Comparison of ENCODE assay signal across 4 fruit fly cellular contexts in the genomic region with DNA sequence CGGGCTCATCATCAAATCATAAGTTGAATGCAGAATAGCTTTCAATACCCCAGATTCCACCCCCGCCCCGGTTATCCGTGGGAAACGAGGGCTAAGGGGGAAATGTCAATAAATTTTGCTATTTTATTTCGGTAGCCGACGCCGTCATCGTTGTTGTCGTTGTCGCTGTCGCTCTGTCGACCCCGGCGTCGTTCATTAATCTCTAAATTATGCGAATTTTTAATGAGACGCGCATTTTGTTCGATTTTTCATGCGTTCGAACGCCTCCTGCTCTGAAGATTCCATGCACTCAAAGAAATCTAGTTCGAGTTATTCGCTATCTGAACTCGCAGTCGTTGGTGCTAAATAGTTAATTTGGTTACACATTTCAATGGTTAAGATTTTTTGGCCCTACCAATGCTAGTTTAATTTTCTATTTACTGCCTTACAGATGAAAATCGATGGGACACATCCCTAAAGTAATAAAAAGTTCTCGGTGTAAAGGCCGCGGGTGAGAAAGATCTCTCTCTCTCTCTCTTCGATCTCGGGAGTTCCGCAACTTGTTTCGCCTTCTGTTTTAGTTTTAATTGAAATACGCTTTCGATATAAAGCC.
TF ChIP-seq lines count a peak whose summit lies in the region.

No protein-coding gene starts in this region.

- no peak for TF ChIP-seq CTCF in whole organism, embryonic (GFP tag; optimal IDR thresholded peaks at IDR 0.05; lab: Kevin White, UChicago)

TF ChIP-seq in whole organism, embryonic, 481 proteins besides CTCF, POLR2A, EP300 and RAD21 (continues in another document):
- TF ChIP-seq CG4424 (GFP tag; optimal IDR thresholded peaks at IDR 0.05; lab: Kevin White, UChicago), result no peak
- no peak for TF ChIP-seq CG1602 (GFP tag; optimal IDR thresholded peaks at IDR 0.05; lab: Kevin White, UChicago)
- no peak for TF ChIP-seq CG9609 (GFP tag; optimal IDR thresholded peaks at IDR 0.05; lab: Kevin White, UChicago)
- TF ChIP-seq Med (GFP tag; lab: Kevin White, UChicago), result no peak
- TF ChIP-seq tgo (GFP tag; IDR thresholded peaks at IDR 0.05; lab: Robert Waterston, UW), result peak; percentile 38; the same call in 2 of the 3 replicates
- TF ChIP-seq h (optimal IDR thresholded peaks at IDR 0.05; lab: Kevin White, UChicago), result no peak
- TF ChIP-seq ash1 (GFP tag; optimal IDR thresholded peaks at IDR 0.05; lab: Kevin White, UChicago), result no peak
- no peak for TF ChIP-seq CG12659 (GFP tag; optimal IDR thresholded peaks at IDR 0.05; lab: Kevin White, UChicago)
- no peak for TF ChIP-seq bigmax (GFP tag; optimal IDR thresholded peaks at IDR 0.05; lab: Kevin White, UChicago)
- TF ChIP-seq CG3163 (GFP tag; optimal IDR thresholded peaks at IDR 0.05; lab: Kevin White, UChicago), result no peak
- TF ChIP-seq Rfx (GFP tag; IDR thresholded peaks at IDR 0.05; lab: Robert Waterston, UW), result peak; percentile 76
- no peak for TF ChIP-seq CG31365 (tag; optimal IDR thresholded peaks at IDR 0.05; lab: Kevin White, UChicago)
- TF ChIP-seq HLH3B (GFP tag; IDR thresholded peaks at IDR 0.05; lab: Robert Waterston, UW), result 0 out of 2 replicates have a peak, but pooled peaks have one; percentile 21
- TF ChIP-seq ro (GFP tag; IDR thresholded peaks at IDR 0.05; lab: Robert Waterston, UW), result no peak
- TF ChIP-seq grau (tag; optimal IDR thresholded peaks at IDR 0.05; lab: Kevin White, UChicago), result no peak
- peak; percentile 44 for TF ChIP-seq Ets65A (GFP tag; lab: Kevin White, UChicago)
- TF ChIP-seq CG11456 (GFP tag; IDR thresholded peaks at IDR 0.05; lab: Robert Waterston, UW), result peak; percentile 50; the same call in 1 of the 3 replicates
- TF ChIP-seq HLH4C (GFP tag; IDR thresholded peaks at IDR 0.05; lab: Robert Waterston, UW; ENCODE audit: partially characterized antibody), result no peak
- TF ChIP-seq kah (GFP tag; optimal IDR thresholded peaks at IDR 0.05; lab: Kevin White, UChicago), result no peak
- no peak for TF ChIP-seq CG2202 (tag; optimal IDR thresholded peaks at IDR 0.05; lab: Kevin White, UChicago)
- TF ChIP-seq Mes4 (GFP tag; optimal IDR thresholded peaks at IDR 0.05; lab: Kevin White, UChicago), result no peak
- TF ChIP-seq CG15073 (GFP tag; optimal IDR thresholded peaks at IDR 0.05; lab: Kevin White, UChicago), result no peak

TF ChIP-seq in whole organism, prepupa, 60 proteins besides CTCF, POLR2A, EP300 and RAD21 (continues in another document):
- TF ChIP-seq Lpt (GFP tag; optimal IDR thresholded peaks at IDR 0.05; lab: Kevin White, UChicago), result peak; percentile 41
- TF ChIP-seq CG31627 (GFP tag; optimal IDR thresholded peaks at IDR 0.05; lab: Kevin White, UChicago), result peak; percentile 78
- TF ChIP-seq salr (GFP tag; optimal IDR thresholded peaks at IDR 0.05; lab: Kevin White, UChicago), result peak; percentile 12 to 64
- peak; percentile 66 for TF ChIP-seq Ets21C (GFP tag; optimal IDR thresholded peaks at IDR 0.05; lab: Kevin White, UChicago)
- TF ChIP-seq CG11902 (GFP tag; optimal IDR thresholded peaks at IDR 0.05; lab: Kevin White, UChicago), result peak; percentile 68
- TF ChIP-seq achi (GFP tag; optimal IDR thresholded peaks at IDR 0.05; lab: Kevin White, UChicago), result peak; percentile 52
- TF ChIP-seq Hr38 (GFP tag; optimal IDR thresholded peaks at IDR 0.05; lab: Kevin White, UChicago), result no peak
- TF ChIP-seq fd59A (GFP tag; optimal IDR thresholded peaks at IDR 0.05; lab: Kevin White, UChicago), result peak; percentile 85
- peak; percentile 56 for TF ChIP-seq CG9139 (GFP tag; optimal IDR thresholded peaks at IDR 0.05; lab: Kevin White, UChicago)
- peak; percentile 67 for TF ChIP-seq topi (GFP tag; optimal IDR thresholded peaks at IDR 0.05; lab: Kevin White, UChicago)
- TF ChIP-seq CG6854 (GFP tag; optimal IDR thresholded peaks at IDR 0.05; lab: Kevin White, UChicago), result no peak
- TF ChIP-seq net (GFP tag; optimal IDR thresholded peaks at IDR 0.05; lab: Kevin White, UChicago), result peak; percentile 66
- peak; percentile 72 for TF ChIP-seq Eip75B (GFP tag; optimal IDR thresholded peaks at IDR 0.05; lab: Kevin White, UChicago)
- peak; percentile 65 for TF ChIP-seq CG1621 (tag; optimal IDR thresholded peaks at IDR 0.05; lab: Kevin White, UChicago)
- no peak for TF ChIP-seq CG11294 (GFP tag; IDR thresholded peaks at IDR 0.05; lab: Robert Waterston, UW)
- TF ChIP-seq lz (GFP tag; optimal IDR thresholded peaks at IDR 0.05; lab: Kevin White, UChicago), result peak; percentile 55
- TF ChIP-seq CG3919 (GFP tag; optimal IDR thresholded peaks at IDR 0.05; lab: Kevin White, UChicago), result peak; percentile 71
- peak; percentile 70 for TF ChIP-seq CG6792 (GFP tag; optimal IDR thresholded peaks at IDR 0.05; lab: Kevin White, UChicago)
- peak; percentile 75 for TF ChIP-seq Hr39 (GFP tag; optimal IDR thresholded peaks at IDR 0.05; lab: Kevin White, UChicago)
- TF ChIP-seq Gug (GFP tag; IDR thresholded peaks at IDR 0.05; lab: Robert Waterston, UW), result no peak
- TF ChIP-seq Sox15 (GFP tag; optimal IDR thresholded peaks at IDR 0.05; lab: Kevin White, UChicago), result peak; percentile 43
- peak; percentile 38 for TF ChIP-seq CG16779 (tag; optimal IDR thresholded peaks at IDR 0.05; lab: Kevin White, UChicago)

TF ChIP-seq in whole organism, pupa, 21 proteins besides CTCF, POLR2A, EP300 and RAD21:
- TF ChIP-seq Snoo (tag; optimal IDR thresholded peaks at IDR 0.05; lab: Kevin White, UChicago) (peak; percentile 51), D1 (tag; optimal IDR thresholded peaks at IDR 0.05; lab: Kevin White, UChicago) (no peak), CG8301 (tag; optimal IDR thresholded peaks at IDR 0.05; lab: Kevin White, UChicago) (peak; percentile 56), CG14655 (GFP tag; optimal IDR thresholded peaks at IDR 0.05; lab: Kevin White, UChicago) (peak; percentile 59), CG34367 (tag; optimal IDR thresholded peaks at IDR 0.05; lab: Kevin White, UChicago) (peak; percentile 77), gl (tag; optimal IDR thresholded peaks at IDR 0.05; lab: Kevin White, UChicago) (peak; percentile 62), EcR (GFP tag; optimal IDR thresholded peaks at IDR 0.05; lab: Kevin White, UChicago) (peak; percentile 72), CG15710 (tag; optimal IDR thresholded peaks at IDR 0.05; lab: Kevin White, UChicago) (peak; percentile 88), CG13204 (GFP tag; optimal IDR thresholded peaks at IDR 0.05; lab: Kevin White, UChicago) (peak; percentile 49), CG12605 (GFP tag; IDR thresholded peaks at IDR 0.05; lab: Robert Waterston, UW) (peak; percentile 11; the same call in 1 of the 2 replicates), fd96Ca (GFP tag; IDR thresholded peaks at IDR 0.05; lab: Robert Waterston, UW) (peak; percentile 64; the same call in 2 of the 3 replicates), CG32121 (GFP tag; IDR thresholded peaks at IDR 0.05; lab: Robert Waterston, UW) (no peak), CG8159 (tag; optimal IDR thresholded peaks at IDR 0.05; lab: Kevin White, UChicago) (peak; percentile 86), Ets98B (GFP tag; IDR thresholded peaks at IDR 0.05; lab: Robert Waterston, UW) (no peak; the same call in 1 of the 2 replicates), CG4496 (GFP tag; IDR thresholded peaks at IDR 0.05; lab: Robert Waterston, UW) (peak; percentile 46; the same call in 1 of the 3 replicates), Pif1A (GFP tag; optimal IDR thresholded peaks at IDR 0.05; lab: Kevin White, UChicago) (peak; percentile 66), rn (GFP tag; IDR thresholded peaks at IDR 0.05; lab: Robert Waterston, UW) (no peak), CG17806 (tag; optimal IDR thresholded peaks at IDR 0.05; lab: Kevin White, UChicago) (peak; percentile 75), CG9948 (tag; optimal IDR thresholded peaks at IDR 0.05; lab: Kevin White, UChicago) (peak; percentile 77), Pif1B (GFP tag; optimal IDR thresholded peaks at IDR 0.05; lab: Kevin White, UChicago) (peak; percentile 35), CG10348 (GFP tag; IDR thresholded peaks at IDR 0.05; lab: Robert Waterston, UW) (no peak)

TF ChIP-seq in whole organism, wandering third instar larva, 38 proteins besides CTCF, POLR2A, EP300 and RAD21:
- TF ChIP-seq Jra (GFP tag; optimal IDR thresholded peaks at IDR 0.05; lab: Kevin White, UChicago), result no peak
- TF ChIP-seq Rel (GFP tag; optimal IDR thresholded peaks at IDR 0.05; lab: Kevin White, UChicago), result no peak
- TF ChIP-seq Rel (tag; optimal IDR thresholded peaks at IDR 0.05; lab: Kevin White, UChicago), result peak; percentile 9
- no peak for TF ChIP-seq CrebA (GFP tag; optimal IDR thresholded peaks at IDR 0.05; lab: Kevin White, UChicago; ENCODE audit: borderline replicate concordance)
- peak; percentile 51 for TF ChIP-seq psq (GFP tag; optimal IDR thresholded peaks at IDR 0.05; lab: Kevin White, UChicago)
- peak; percentile 29 for TF ChIP-seq CG32264 (GFP tag; optimal IDR thresholded peaks at IDR 0.05; lab: Kevin White, UChicago)
- peak; percentile 45 for TF ChIP-seq dmrt93B (GFP tag; optimal IDR thresholded peaks at IDR 0.05; lab: Kevin White, UChicago)
- TF ChIP-seq br (GFP tag; optimal IDR thresholded peaks at IDR 0.05; lab: Kevin White, UChicago), result peak; percentile 80
- TF ChIP-seq foxo (GFP tag; optimal IDR thresholded peaks at IDR 0.05; lab: Kevin White, UChicago), result peak in 1 of 2 experiments; percentile 70
- no peak for TF ChIP-seq Hr83 (GFP tag; optimal IDR thresholded peaks at IDR 0.05; lab: Kevin White, UChicago; ENCODE audit: poor library complexity, severe bottlenecking)
- TF ChIP-seq Sp1 (GFP tag; optimal IDR thresholded peaks at IDR 0.05; lab: Kevin White, UChicago), result peak; percentile 76
- no peak for TF ChIP-seq Dif (GFP tag; optimal IDR thresholded peaks at IDR 0.05; lab: Kevin White, UChicago; ENCODE audit: partially characterized antibody)
- TF ChIP-seq OdsH (GFP tag; optimal IDR thresholded peaks at IDR 0.05; lab: Kevin White, UChicago), result peak; percentile 74
- no peak for TF ChIP-seq sv (GFP tag; optimal IDR thresholded peaks at IDR 0.05; lab: Kevin White, UChicago)
- TF ChIP-seq Hnf4 (GFP tag; optimal IDR thresholded peaks at IDR 0.05; lab: Kevin White, UChicago), result peak; percentile 68
- peak; percentile 75 for TF ChIP-seq h (GFP tag; optimal IDR thresholded peaks at IDR 0.05; lab: Kevin White, UChicago)
- peak; percentile 27 for TF ChIP-seq woc (GFP tag; optimal IDR thresholded peaks at IDR 0.05; lab: Kevin White, UChicago)
- peak; percentile 67 for TF ChIP-seq rgr (GFP tag; optimal IDR thresholded peaks at IDR 0.05; lab: Kevin White, UChicago)
- no peak for TF ChIP-seq sage (GFP tag; optimal IDR thresholded peaks at IDR 0.05; lab: Kevin White, UChicago)
- peak; percentile 67 for TF ChIP-seq fru (GFP tag; optimal IDR thresholded peaks at IDR 0.05; lab: Kevin White, UChicago)
- TF ChIP-seq ey (GFP tag; optimal IDR thresholded peaks at IDR 0.05; lab: Kevin White, UChicago), result peak; percentile 77
- peak; percentile 75 for TF ChIP-seq HLH106 (tag; optimal IDR thresholded peaks at IDR 0.05; lab: Kevin White, UChicago)
- TF ChIP-seq Abd-B (GFP tag; optimal IDR thresholded peaks at IDR 0.05; lab: Kevin White, UChicago), result no peak
- TF ChIP-seq CG9705 (GFP tag; optimal IDR thresholded peaks at IDR 0.05; lab: Kevin White, UChicago), result peak; percentile 12
